Fruit fly (Drosophila melanogaster) whole organism, prepupa: ENCODE measurements around the gene Arts.

Experiments
- Blimp-1 ChIP-seq: fragments of 200-800 bp; sonication (Bioruptor generic); optimal IDR thresholded peaks from 3 replicates; lab custom pipeline; 2017; ENCODE audit warnings: missing biosample characterization, missing genetic modification characterization, mild to moderate bottlenecking, moderate library complexity, missing genetic modification reagents
- CG10631 ChIP-seq: fragments of 200-800 bp; sonication (Bioruptor generic); optimal IDR thresholded peaks from 2 replicates; lab custom pipeline; 2016; ENCODE audit warnings: missing biosample characterization, missing genetic modification characterization
- CG10669 ChIP-seq: fragments of 200-800 bp; sonication (Bioruptor generic); optimal IDR thresholded peaks from 3 replicates; lab custom pipeline; 2018; ENCODE audit warnings: missing biosample characterization, mild to moderate bottlenecking, missing genetic modification characterization, moderate library complexity
- CG11294 ChIP-seq: fragments of 200-800 bp; sonication (Bioruptor generic); IDR thresholded peaks from 2 replicates; pipeline ENCODE4 v1.3.6; 2022; ENCODE audit warnings: missing biosample characterization, missing genetic modification characterization
- CG11902 ChIP-seq: fragments of 200-800 bp; sonication (Bioruptor generic); optimal IDR thresholded peaks from 3 replicates; lab custom pipeline; 2016; ENCODE audit warnings: missing biosample characterization, missing genetic modification characterization
- CG1621 ChIP-seq: fragments of 200-800 bp; sonication (Bioruptor generic); optimal IDR thresholded peaks from 3 replicates; lab custom pipeline; 2018; ENCODE audit warnings: missing biosample characterization, mild to moderate bottlenecking, missing genetic modification characterization
- CG16779 ChIP-seq: fragments of 200-800 bp; sonication (Bioruptor generic); optimal IDR thresholded peaks from 3 replicates; lab custom pipeline; 2017; ENCODE audit warnings: missing biosample characterization, mild to moderate bottlenecking, missing genetic modification characterization
- CG3032 ChIP-seq: fragments of 200-800 bp; optimal IDR thresholded peaks from 2 replicates; lab custom pipeline; 2019; ENCODE audit warnings: missing biosample characterization, mild to moderate bottlenecking, missing genetic modification characterization, moderate library complexity
- CG31627 ChIP-seq: fragments of 200-800 bp; sonication (Bioruptor generic); optimal IDR thresholded peaks from 3 replicates; lab custom pipeline; 2016; ENCODE audit warnings: missing biosample characterization, missing genetic modification characterization
- CG34406 ChIP-seq: fragments of 200-800 bp; sonication (Bioruptor generic); optimal IDR thresholded peaks from 3 replicates; lab custom pipeline; 2016; ENCODE audit warnings: missing biosample characterization, missing genetic modification characterization
- CG3919 ChIP-seq: fragments of 200-800 bp; sonication (Bioruptor generic); optimal IDR thresholded peaks from 3 replicates; lab custom pipeline; 2016; ENCODE audit warnings: missing biosample characterization, missing genetic modification characterization
- CG4318 ChIP-seq: fragments of 200-800 bp; sonication (Bioruptor generic); optimal IDR thresholded peaks from 3 replicates; lab custom pipeline; 2017; ENCODE audit warnings: missing biosample characterization, mild to moderate bottlenecking, missing genetic modification characterization
- CG6163 ChIP-seq: fragments of 200-800 bp; sonication (Bioruptor generic); IDR thresholded peaks from 3 replicates; pipeline ENCODE4 v1.3.6; 2022; ENCODE audit warnings: missing biosample characterization, missing genetic modification characterization
- CG6276 ChIP-seq: fragments of 200-800 bp; sonication (Bioruptor generic); optimal IDR thresholded peaks from 2 replicates; lab custom pipeline; 2017; ENCODE audit warnings: missing biosample characterization, mild to moderate bottlenecking, missing genetic modification characterization
- CG6792 ChIP-seq: fragments of 200-800 bp; sonication (Bioruptor generic); optimal IDR thresholded peaks from 3 replicates; lab custom pipeline; 2016; ENCODE audit warnings: missing biosample characterization, missing genetic modification characterization
- CG6854 ChIP-seq: fragments of 200-800 bp; sonication (Bioruptor generic); optimal IDR thresholded peaks from 2 replicates; lab custom pipeline; 2017; ENCODE audit warnings: missing biosample characterization, mild to moderate bottlenecking, missing genetic modification characterization
- CG7368 ChIP-seq: fragments of 200-800 bp; sonication (Bioruptor generic); optimal IDR thresholded peaks from 3 replicates; lab custom pipeline; 2016; ENCODE audit warnings: missing biosample characterization, missing genetic modification characterization
- CG8319 ChIP-seq: fragments of 200-800 bp; sonication (Bioruptor generic); optimal IDR thresholded peaks from 3 replicates; lab custom pipeline; 2016; ENCODE audit warnings: missing biosample characterization, missing genetic modification characterization
- CG8632 ChIP-seq: fragments of 200-800 bp; sonication (Bioruptor generic); optimal IDR thresholded peaks from 3 replicates; lab custom pipeline; 2016; ENCODE audit warnings: missing biosample characterization, missing genetic modification characterization
- CG9139 ChIP-seq: fragments of 200-800 bp; sonication (Bioruptor generic); optimal IDR thresholded peaks from 3 replicates; lab custom pipeline; 2017; ENCODE audit warnings: missing biosample characterization, mild to moderate bottlenecking, missing genetic modification characterization
- Eip75B ChIP-seq: fragments of 200-800 bp; sonication (Bioruptor generic); optimal IDR thresholded peaks from 3 replicates; lab custom pipeline; 2016; ENCODE audit warnings: missing biosample characterization, missing genetic modification characterization
- Eip78C ChIP-seq: fragments of 200-800 bp; sonication (Bioruptor generic); peaks from one replicate; lab custom pipeline; 2016; ENCODE audit warnings: missing biosample characterization, missing genetic modification characterization
- Eip93F ChIP-seq: fragments of 200-800 bp; sonication (Bioruptor generic); optimal IDR thresholded peaks from 2 replicates; lab custom pipeline; 2016; ENCODE audit warnings: missing biosample characterization, mild to moderate bottlenecking, missing genetic modification characterization
- Ets21C ChIP-seq: fragments of 200-800 bp; sonication (Bioruptor generic); optimal IDR thresholded peaks from 3 replicates; lab custom pipeline; 2016; ENCODE audit warnings: missing biosample characterization, missing genetic modification characterization
- Ets96B ChIP-seq: fragments of 200-800 bp; optimal IDR thresholded peaks from 2 replicates; lab custom pipeline; 2019; ENCODE audit warnings: missing biosample characterization, mild to moderate bottlenecking, missing genetic modification characterization, moderate library complexity
- Gug ChIP-seq: fragments of 200-800 bp; sonication (Bioruptor generic); IDR thresholded peaks from 2 replicates; pipeline ENCODE4 v1.3.6; 2022; ENCODE audit warnings: missing biosample characterization, missing genetic modification characterization
- Hr38 ChIP-seq: sonication (Bioruptor generic); optimal IDR thresholded peaks from 2 replicates; lab custom pipeline; 2016; ENCODE audit warnings: missing biosample characterization, missing genetic modification characterization
- Hr39 ChIP-seq: fragments of 200-800 bp; sonication (Bioruptor generic); optimal IDR thresholded peaks from 2 replicates; lab custom pipeline; 2016; ENCODE audit warnings: missing biosample characterization, missing genetic modification characterization
- Lpt ChIP-seq: fragments of 200-800 bp; sonication (Bioruptor generic); optimal IDR thresholded peaks from 3 replicates; lab custom pipeline; 2016; ENCODE audit warnings: missing biosample characterization, missing genetic modification characterization
- Smox ChIP-seq: fragments of 200-800 bp; sonication (Bioruptor generic); optimal IDR thresholded peaks from 3 replicates; lab custom pipeline; 2016; ENCODE audit warnings: missing biosample characterization, missing genetic modification characterization
- Sox102F ChIP-seq: fragments of 200-800 bp; sonication (Bioruptor generic); optimal IDR thresholded peaks from 2 replicates; lab custom pipeline; 2016; ENCODE audit warnings: missing biosample characterization, mild to moderate bottlenecking, missing genetic modification characterization
- Sox14 ChIP-seq: fragments of 200-800 bp; sonication (Bioruptor generic); optimal IDR thresholded peaks from 3 replicates; lab custom pipeline; 2016; ENCODE audit warnings: missing biosample characterization, missing genetic modification characterization
- acj6 ChIP-seq: fragments of 200-800 bp; sonication (Bioruptor generic); optimal IDR thresholded peaks from 3 replicates; lab custom pipeline; 2016; ENCODE audit warnings: missing biosample characterization, missing genetic modification characterization
- cyc ChIP-seq: fragments of 200-800 bp; sonication (Bioruptor generic); optimal IDR thresholded peaks from 3 replicates; lab custom pipeline; 2016; ENCODE audit warnings: missing biosample characterization, missing genetic modification characterization
- dac ChIP-seq: fragments of 200-800 bp; sonication (Bioruptor generic); optimal IDR thresholded peaks from 2 replicates; lab custom pipeline; 2017; ENCODE audit warnings: missing biosample characterization, mild to moderate bottlenecking, missing genetic modification characterization
- dsx ChIP-seq: fragments of 200-800 bp; optimal IDR thresholded peaks from 3 replicates; lab custom pipeline; 2019; ENCODE audit warnings: missing biosample characterization, mild to moderate bottlenecking, missing genetic modification characterization, moderate library complexity; ENCODE audit not compliant: poor library complexity, severe bottlenecking
- eg ChIP-seq: fragments of 200-800 bp; sonication (Bioruptor generic); IDR thresholded peaks from 3 replicates; pipeline ENCODE4 v1.3.6; 2022; ENCODE audit warnings: missing biosample characterization, missing genetic modification characterization
- esn ChIP-seq: fragments of 200-800 bp; sonication (Bioruptor generic); optimal IDR thresholded peaks from 2 replicates; lab custom pipeline; 2016; ENCODE audit warnings: missing biosample characterization, mild to moderate bottlenecking, missing genetic modification characterization, moderate library complexity
- fd59A ChIP-seq: fragments of 200-800 bp; sonication (Bioruptor generic); optimal IDR thresholded peaks from 2 replicates; lab custom pipeline; 2017; ENCODE audit warnings: missing biosample characterization, mild to moderate bottlenecking, missing genetic modification characterization, missing genetic modification reagents
- fd85E ChIP-seq: fragments of 200-800 bp; sonication (Bioruptor generic); optimal IDR thresholded peaks from 3 replicates; lab custom pipeline; 2016; ENCODE audit warnings: missing biosample characterization, missing genetic modification characterization
- fkh ChIP-seq: fragments of 200-800 bp; sonication (Bioruptor generic); optimal IDR thresholded peaks from 3 replicates; lab custom pipeline; 2017; ENCODE audit warnings: missing biosample characterization, mild to moderate bottlenecking, missing genetic modification characterization, moderate library complexity
- lz ChIP-seq: fragments of 200-800 bp; sonication (Bioruptor generic); optimal IDR thresholded peaks from 3 replicates; lab custom pipeline; 2016; ENCODE audit warnings: missing biosample characterization, missing genetic modification characterization
- net ChIP-seq: fragments of 200-800 bp; sonication (Bioruptor generic); optimal IDR thresholded peaks from 3 replicates; lab custom pipeline; 2016; ENCODE audit warnings: missing biosample characterization, missing genetic modification characterization
- pdm3 ChIP-seq: fragments of 200-800 bp; sonication (Bioruptor generic); optimal IDR thresholded peaks from 3 replicates; lab custom pipeline; 2016; ENCODE audit warnings: missing biosample characterization, missing genetic modification characterization
- salr ChIP-seq, 2 experiments: fragments of 200-800 bp; sonication (Bioruptor generic); optimal IDR thresholded peaks; 3 replicates each; lab custom pipeline; 2016 to 2018; ENCODE audit warnings: missing biosample characterization in 2 of 2, missing genetic modification characterization in 2 of 2, mild to moderate bottlenecking in 1 of 2
- spab ChIP-seq: fragments of 200-800 bp; sonication (Bioruptor generic); optimal IDR thresholded peaks from 2 replicates; lab custom pipeline; 2017; ENCODE audit warnings: missing biosample characterization, mild to moderate bottlenecking, missing genetic modification characterization, missing genetic modification reagents
- ss ChIP-seq, 2 experiments: fragments of 200-800 bp; sonication (Bioruptor generic); optimal IDR thresholded peaks; 2 replicates in 1 of 2; 3 replicates in 1 of 2; lab custom pipeline; 2017 to 2018; ENCODE audit warnings: mild to moderate bottlenecking in 2 of 2, missing biosample characterization in 2 of 2, missing genetic modification characterization in 2 of 2, moderate library complexity in 1 of 2
- svp ChIP-seq: fragments of 200-800 bp; sonication (Bioruptor generic); peaks from one replicate; lab custom pipeline; 2016; ENCODE audit warnings: missing biosample characterization, missing genetic modification characterization
- topi ChIP-seq: fragments of 200-800 bp; sonication (Bioruptor generic); optimal IDR thresholded peaks from 3 replicates; lab custom pipeline; 2016; ENCODE audit warnings: missing biosample characterization, missing genetic modification characterization
- vri ChIP-seq: fragments of 200-800 bp; sonication (Bioruptor generic); optimal IDR thresholded peaks from 3 replicates; lab custom pipeline; 2016; ENCODE audit warnings: missing biosample characterization, mild to moderate bottlenecking, missing genetic modification characterization

Arts gene

DNA sequence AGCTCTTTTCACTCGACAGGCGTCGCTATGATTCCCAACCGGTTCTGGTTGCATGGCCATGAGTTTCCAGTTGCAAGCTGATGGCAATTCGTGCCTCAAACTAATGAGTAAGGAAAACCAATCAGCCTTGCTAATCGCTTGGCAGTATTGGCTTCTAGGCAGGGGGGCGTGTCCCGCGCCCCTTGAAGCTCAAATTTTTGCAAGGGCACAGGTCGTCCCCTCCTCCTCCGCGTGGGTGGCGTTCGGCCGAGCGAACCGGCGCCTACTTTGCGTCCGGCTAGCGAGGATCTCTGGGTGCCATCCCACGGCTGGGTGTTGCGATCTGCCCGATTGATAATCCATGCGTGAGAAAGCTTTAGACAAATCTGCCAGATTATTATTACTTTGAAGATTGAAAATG lies 51.0 kb downstream of the Arts start:
- TF ChIP-seq fkh (no peak), svp (peak; percentile 60)
- TF ChIP-seq, all 60 proteins: peak for 1

DNA sequence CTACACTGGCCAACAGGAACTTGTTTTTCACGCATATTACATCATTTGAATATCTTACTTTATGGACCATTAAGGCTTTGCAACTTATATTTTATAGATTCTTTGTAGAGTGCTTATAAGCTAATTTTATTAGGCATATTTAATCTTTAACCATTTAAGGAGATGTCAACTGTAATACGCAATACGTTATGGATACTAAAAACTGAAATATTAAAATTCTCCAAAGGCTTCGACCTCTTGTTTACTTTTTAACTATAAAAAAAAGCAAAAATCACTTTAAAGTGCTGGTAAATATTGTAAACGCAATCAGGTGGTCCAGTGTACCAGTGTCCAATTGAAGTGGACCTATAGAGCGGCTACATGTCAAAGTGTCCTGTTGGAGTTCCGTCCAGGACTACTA lies 54.4 kb downstream of the Arts start:
- TF ChIP-seq Lpt (GFP tag; lab: Kevin White, UChicago) (peak; percentile 27), CG8632 (GFP tag; lab: Kevin White, UChicago) (no peak), CG6163 (GFP tag; lab: Robert Waterston, UW) (no peak), vri (peak; percentile 49), salr (GFP tag; optimal IDR thresholded peaks at IDR 0.05; lab: Kevin White, UChicago) (peak in 1 of 2 experiments; percentile 36), CG10669 (peak; percentile 27), net (peak; percentile 41), CG11902 (GFP tag; lab: Kevin White, UChicago) (no peak), CG7368 (GFP tag; lab: Kevin White, UChicago) (no peak), CG31627 (GFP tag; lab: Kevin White, UChicago) (peak; percentile 12), Sox14 (GFP tag; lab: Kevin White, UChicago) (peak; percentile 24), Eip75B (peak; percentile 23), dac (peak; percentile 19), spab (GFP tag; lab: Kevin White, UChicago) (peak; percentile 34), cyc (GFP tag; lab: Kevin White, UChicago) (peak; percentile 6), Ets21C (GFP tag; lab: Kevin White, UChicago) (no peak), CG6854 (no peak), pdm3 (GFP tag; lab: Kevin White, UChicago) (peak; percentile 41), CG4318 (GFP tag; lab: Kevin White, UChicago) (no peak), CG3032 (peak; percentile 4), Ets96B (tag; lab: Kevin White, UChicago) (peak; percentile 21), Smox (peak; percentile 26), eg (GFP tag; lab: Robert Waterston, UW) (0 out of 3 replicates have a peak, but pooled peaks have one; percentile 42), CG16779 (tag; lab: Kevin White, UChicago) (peak; percentile 12), fd85E (GFP tag; lab: Kevin White, UChicago) (no peak), Eip78C (peak; percentile 79), esn (peak; percentile 39), ss (GFP tag; optimal IDR thresholded peaks at IDR 0.05; lab: Kevin White, UChicago) (no peak), CG1621 (no peak), acj6 (GFP tag; lab: Kevin White, UChicago) (peak; percentile 23), Hr38 (GFP tag; lab: Kevin White, UChicago) (no peak), lz (GFP tag; lab: Kevin White, UChicago) (peak; percentile 29), CG34406 (GFP tag; lab: Kevin White, UChicago) (no peak), Sox102F (GFP tag; lab: Kevin White, UChicago) (peak; percentile 11), svp (peak; percentile 75), CG8319 (GFP tag; lab: Kevin White, UChicago) (no peak), CG9139 (GFP tag; lab: Kevin White, UChicago) (no peak), Blimp-1 (GFP tag; lab: Kevin White, UChicago) (no peak), CG3919 (GFP tag; lab: Kevin White, UChicago) (peak; percentile 45), CG6276 (GFP tag; lab: Kevin White, UChicago) (peak; percentile 70), Gug (no peak), topi (GFP tag; lab: Kevin White, UChicago) (peak; percentile 41), fd59A (GFP tag; lab: Kevin White, UChicago) (no peak), Hr39 (GFP tag; lab: Kevin White, UChicago) (peak; percentile 17), dsx (GFP tag; lab: Kevin White, UChicago) (no peak), CG11294 (no peak), CG10631 (GFP tag; lab: Kevin White, UChicago) (peak; percentile 30), CG6792 (GFP tag; lab: Kevin White, UChicago) (no peak), Eip93F (GFP tag; lab: Kevin White, UChicago) (no peak), fkh (no peak)
